Fruit fly (Drosophila melanogaster) whole organism, embryonic: Measurements from ENCODE around the gene Ist1.

Source experiments
- ATbp ChIP-seq: fragments of 200-800 bp; sonication (Bioruptor generic); optimal IDR thresholded peaks from 2 replicates; lab custom pipeline; 2017; ENCODE audit warnings: missing biosample characterization, mild to moderate bottlenecking, missing genetic modification characterization, missing genetic modification reagents
- Ada2b ChIP-seq: fragments of 200-800 bp; sonication (Bioruptor generic); IDR thresholded peaks from 2 replicates; pipeline ENCODE4 v1.3.6; 2022; ENCODE audit warnings: missing biosample characterization, missing genetic modification characterization
- Antp ChIP-seq: fragments of 200-800 bp; sonication (Bioruptor generic); optimal IDR thresholded peaks from 3 replicates; lab custom pipeline; 2016; ENCODE audit warnings: missing biosample characterization, missing genetic modification characterization
- Asciz ChIP-seq: fragments of 200-800 bp; sonication (Bioruptor generic); optimal IDR thresholded peaks from 2 replicates; lab custom pipeline; 2017; ENCODE audit warnings: missing biosample characterization, mild to moderate bottlenecking, missing genetic modification characterization, missing genetic modification reagents
- Atf3 ChIP-seq: fragments of 200-800 bp; sonication (Bioruptor generic); optimal IDR thresholded peaks from 3 replicates; lab custom pipeline; 2016; ENCODE audit warnings: missing biosample characterization, missing genetic modification characterization
- Blimp-1 ChIP-seq: fragments of 200-800 bp; sonication (Bioruptor generic); optimal IDR thresholded peaks from 3 replicates; lab custom pipeline; 2018; ENCODE audit warnings: missing biosample characterization, missing genetic modification characterization, mild to moderate bottlenecking, moderate library complexity, missing genetic modification reagents
- CG10366 ChIP-seq: fragments of 200-800 bp; sonication (Bioruptor generic); IDR thresholded peaks from 2 replicates; pipeline ENCODE4 v1.3.6; 2022; ENCODE audit warnings: missing biosample characterization, missing genetic modification characterization
- CG13287 ChIP-seq: fragments of 200-800 bp; sonication (Bioruptor generic); IDR thresholded peaks from 2 replicates; pipeline ENCODE4 v1.3.6; 2022; ENCODE audit warnings: missing biosample characterization, missing genetic modification characterization; ENCODE audit not compliant: partially characterized antibody
- CG13894 ChIP-seq: fragments of 200-800 bp; sonication (Bioruptor generic); optimal IDR thresholded peaks from 3 replicates; lab custom pipeline; 2018; ENCODE audit warnings: missing biosample characterization, mild to moderate bottlenecking, missing genetic modification characterization, moderate library complexity
- CG1529 ChIP-seq: fragments of 200-800 bp; sonication (Bioruptor generic); optimal IDR thresholded peaks from 3 replicates; lab custom pipeline; 2018; ENCODE audit warnings: missing biosample characterization, missing genetic modification characterization
- CG15479 ChIP-seq: fragments of 200-800 bp; sonication (Bioruptor generic); optimal IDR thresholded peaks from 3 replicates; lab custom pipeline; 2019; ENCODE audit warnings: missing biosample characterization, mild to moderate bottlenecking, missing genetic modification characterization, moderate library complexity
- CG15514 ChIP-seq: fragments of 200-800 bp; sonication (Bioruptor generic); optimal IDR thresholded peaks from 3 replicates; lab custom pipeline; 2017; ENCODE audit warnings: missing biosample characterization, missing genetic modification characterization, mild to moderate bottlenecking, moderate library complexity, missing genetic modification reagents
- CG17186 ChIP-seq: fragments of 200-800 bp; sonication (Bioruptor generic); optimal IDR thresholded peaks from 3 replicates; lab custom pipeline; 2017; ENCODE audit warnings: missing biosample characterization, missing genetic modification reagents, missing genetic modification characterization
- CG17385 ChIP-seq: fragments of 200-800 bp; sonication (Bioruptor generic); optimal IDR thresholded peaks from 3 replicates; lab custom pipeline; 2018; ENCODE audit warnings: missing biosample characterization, mild to moderate bottlenecking, missing genetic modification characterization
- CG17612 ChIP-seq: fragments of 200-800 bp; sonication (Bioruptor generic); IDR thresholded peaks from 2 replicates; pipeline ENCODE4 v1.3.6; 2022; ENCODE audit warnings: missing biosample characterization, missing genetic modification characterization
- CG17829 ChIP-seq: fragments of 200-800 bp; optimal IDR thresholded peaks from 2 replicates; lab custom pipeline; 2019; ENCODE audit warnings: missing biosample characterization, mild to moderate bottlenecking, missing genetic modification characterization, moderate library complexity
- CG2116 ChIP-seq: fragments of 200-800 bp; sonication (Bioruptor generic); optimal IDR thresholded peaks from 3 replicates; lab custom pipeline; 2018; ENCODE audit warnings: missing biosample characterization, mild to moderate bottlenecking, missing genetic modification characterization
- CG2678 ChIP-seq: fragments of 200-800 bp; sonication (Bioruptor generic); optimal IDR thresholded peaks from 3 replicates; lab custom pipeline; 2019; ENCODE audit warnings: missing biosample characterization, mild to moderate bottlenecking, missing genetic modification characterization, moderate library complexity
- CG30403 ChIP-seq: fragments of 200-800 bp; sonication (Bioruptor generic); optimal IDR thresholded peaks from 3 replicates; lab custom pipeline; 2016; ENCODE audit warnings: missing biosample characterization, missing genetic modification characterization
- CG4360 ChIP-seq: fragments of 200-800 bp; sonication (Bioruptor generic); IDR thresholded peaks from 2 replicates; pipeline ENCODE4 v1.3.6; 2022; ENCODE audit warnings: missing biosample characterization, missing genetic modification characterization
- CG5180 ChIP-seq: fragments of 200-800 bp; sonication (Bioruptor generic); optimal IDR thresholded peaks from 3 replicates; lab custom pipeline; 2017; ENCODE audit warnings: missing biosample characterization, missing genetic modification characterization, mild to moderate bottlenecking, moderate library complexity, missing genetic modification reagents
- CG6854 ChIP-seq: fragments of 200-800 bp; sonication (Bioruptor generic); optimal IDR thresholded peaks from 3 replicates; lab custom pipeline; 2017; ENCODE audit warnings: missing biosample characterization, mild to moderate bottlenecking, missing genetic modification characterization
- CG7357 ChIP-seq: fragments of 200-800 bp; sonication (Bioruptor generic); IDR thresholded peaks from 3 replicates; pipeline ENCODE4 v1.3.6; 2022; ENCODE audit warnings: missing biosample characterization, missing genetic modification characterization
- CG9817 ChIP-seq: fragments of 200-800 bp; sonication (Bioruptor generic); optimal IDR thresholded peaks from 2 replicates; lab custom pipeline; 2018; ENCODE audit warnings: missing biosample characterization, mild to moderate bottlenecking, missing genetic modification characterization, moderate library complexity
- CTCF ChIP-seq: fragments of 200-800 bp; sonication (Bioruptor generic); optimal IDR thresholded peaks from 2 replicates; lab custom pipeline; 2017; ENCODE audit warnings: missing biosample characterization, mild to moderate bottlenecking, missing genetic modification characterization, moderate library complexity
- CkIIα-i1 ChIP-seq: fragments of 200-800 bp; sonication (Bioruptor generic); IDR thresholded peaks from 2 replicates; pipeline ENCODE4 v1.3.6; 2022; ENCODE audit warnings: missing biosample characterization, missing genetic modification characterization
- D19A ChIP-seq: fragments of 200-800 bp; optimal IDR thresholded peaks from 3 replicates; lab custom pipeline; 2019; ENCODE audit warnings: missing biosample characterization, mild to moderate bottlenecking, missing genetic modification characterization, moderate library complexity
- Dip2 ChIP-seq: fragments of 200-800 bp; sonication (Bioruptor generic); IDR thresholded peaks from 2 replicates; pipeline ENCODE4 v1.3.6; 2022; ENCODE audit warnings: missing biosample characterization, missing genetic modification characterization
- Doc3 ChIP-seq: fragments of 200-800 bp; sonication (Bioruptor generic); IDR thresholded peaks from 3 replicates; pipeline ENCODE4 v1.3.6; 2022; ENCODE audit warnings: missing biosample characterization, missing genetic modification characterization; ENCODE audit not compliant: partially characterized antibody
- H2.0 ChIP-seq: fragments of 200-800 bp; sonication (Bioruptor generic); IDR thresholded peaks from 2 replicates; pipeline ENCODE4 v1.3.6; 2022; ENCODE audit warnings: missing biosample characterization, missing genetic modification characterization
- Lhr ChIP-seq: fragments of 200-800 bp; sonication (Bioruptor generic); optimal IDR thresholded peaks from 3 replicates; lab custom pipeline; 2017; ENCODE audit warnings: mild to moderate bottlenecking, missing biosample characterization, missing genetic modification reagents, missing genetic modification characterization
- Lim3 ChIP-seq: fragments of 200-800 bp; sonication (Bioruptor generic); IDR thresholded peaks from 2 replicates; pipeline ENCODE4 v1.3.6; 2022; ENCODE audit warnings: missing biosample characterization, missing genetic modification characterization
- MBD-R2 ChIP-seq: fragments of 200-800 bp; sonication (Bioruptor generic); IDR thresholded peaks from 2 replicates; pipeline ENCODE4 v1.3.6; 2022; ENCODE audit warnings: missing biosample characterization, missing genetic modification characterization
- Myb ChIP-seq: fragments of 200-800 bp; sonication (Bioruptor generic); optimal IDR thresholded peaks from 2 replicates; lab custom pipeline; 2016; ENCODE audit warnings: missing biosample characterization, missing genetic modification characterization
- NC2α ChIP-seq: fragments of 200-800 bp; sonication (Bioruptor generic); optimal IDR thresholded peaks from 2 replicates; lab custom pipeline; 2016; ENCODE audit warnings: missing biosample characterization, missing genetic modification characterization
- Rfx ChIP-seq: fragments of 200-800 bp; sonication (Bioruptor generic); IDR thresholded peaks from 2 replicates; pipeline ENCODE4 v1.3.6; 2022; ENCODE audit warnings: missing biosample characterization, missing genetic modification characterization
- Side ChIP-seq: fragments of 200-800 bp; sonication (Bioruptor generic); optimal IDR thresholded peaks from 2 replicates; lab custom pipeline; 2016; ENCODE audit warnings: missing biosample characterization, missing genetic modification characterization
- Stat92E ChIP-seq, 3 experiments: fragments of >200 bp in 2 of 3; fragments of 200-800 bp in 1 of 3; sonication (Bioruptor generic) in 1 of 3; optimal IDR thresholded peaks; 2 replicates each; lab custom pipeline; 2017 to 2019; ENCODE audit warnings: missing biosample characterization in 3 of 3, missing genetic modification characterization in 3 of 3, mild to moderate bottlenecking in 1 of 3, moderate library complexity in 1 of 3
- Tbp ChIP-seq: fragments of >200 bp; optimal IDR thresholded peaks from 2 replicates; lab custom pipeline; 2018; ENCODE audit warnings: missing biosample characterization, missing genetic modification characterization
- Xbp1 ChIP-seq: fragments of 200-800 bp; sonication (Bioruptor generic); optimal IDR thresholded peaks from 3 replicates; lab custom pipeline; 2016; ENCODE audit warnings: missing biosample characterization, mild to moderate bottlenecking, missing genetic modification characterization
- YL-1 ChIP-seq: fragments of 200-800 bp; sonication (Bioruptor generic); optimal IDR thresholded peaks from 3 replicates; lab custom pipeline; 2017; ENCODE audit warnings: missing biosample characterization, mild to moderate bottlenecking, missing genetic modification characterization
- bcd ChIP-seq: fragments of 200-800 bp; sonication (Bioruptor generic); optimal IDR thresholded peaks from 2 replicates; lab custom pipeline; 2017; ENCODE audit warnings: missing biosample characterization, mild to moderate bottlenecking, missing genetic modification characterization
- chn ChIP-seq: fragments of 200-800 bp; sonication (Bioruptor generic); optimal IDR thresholded peaks from 2 replicates; lab custom pipeline; 2016; ENCODE audit warnings: missing biosample characterization, missing genetic modification characterization
- dm ChIP-seq: fragments of 200-800 bp; sonication (Bioruptor generic); optimal IDR thresholded peaks from 3 replicates; lab custom pipeline; 2016; ENCODE audit warnings: missing biosample characterization, missing genetic modification characterization
- ftz-f1 ChIP-seq: fragments of 200-800 bp; sonication (Bioruptor generic); optimal IDR thresholded peaks from 2 replicates; lab custom pipeline; 2016; ENCODE audit warnings: missing biosample characterization, missing genetic modification characterization
- gcm ChIP-seq: fragments of 200-800 bp; sonication (Bioruptor generic); optimal IDR thresholded peaks from 2 replicates; lab custom pipeline; 2019; ENCODE audit warnings: missing biosample characterization, mild to moderate bottlenecking, missing genetic modification characterization, moderate library complexity
- gcm2 ChIP-seq: fragments of 200-800 bp; sonication (Bioruptor generic); optimal IDR thresholded peaks from 2 replicates; lab custom pipeline; 2016; ENCODE audit warnings: missing biosample characterization, missing genetic modification characterization
- sim ChIP-seq: fragments of 200-800 bp; sonication (Bioruptor generic); IDR thresholded peaks from 2 replicates; pipeline ENCODE4 v1.3.6; 2022; ENCODE audit warnings: missing biosample characterization, missing genetic modification characterization
- sima ChIP-seq: fragments of 200-800 bp; sonication (Bioruptor generic); optimal IDR thresholded peaks from 2 replicates; lab custom pipeline; 2016; ENCODE audit warnings: missing biosample characterization, missing genetic modification characterization
- sug ChIP-seq: fragments of 200-800 bp; optimal IDR thresholded peaks from 2 replicates; lab custom pipeline; 2019; ENCODE audit warnings: missing biosample characterization, mild to moderate bottlenecking, missing genetic modification characterization, moderate library complexity
- vnd ChIP-seq: fragments of 200-800 bp; sonication (Bioruptor generic); IDR thresholded peaks from 3 replicates; pipeline ENCODE4 v1.3.6; 2022; ENCODE audit warnings: missing biosample characterization, missing genetic modification characterization; ENCODE audit not compliant: partially characterized antibody
- zfh2 ChIP-seq: fragments of 200-800 bp; sonication (Bioruptor generic); optimal IDR thresholded peaks from 2 replicates; lab custom pipeline; 2016; ENCODE audit warnings: missing biosample characterization, missing genetic modification characterization

The Ist1 gene

DNA sequence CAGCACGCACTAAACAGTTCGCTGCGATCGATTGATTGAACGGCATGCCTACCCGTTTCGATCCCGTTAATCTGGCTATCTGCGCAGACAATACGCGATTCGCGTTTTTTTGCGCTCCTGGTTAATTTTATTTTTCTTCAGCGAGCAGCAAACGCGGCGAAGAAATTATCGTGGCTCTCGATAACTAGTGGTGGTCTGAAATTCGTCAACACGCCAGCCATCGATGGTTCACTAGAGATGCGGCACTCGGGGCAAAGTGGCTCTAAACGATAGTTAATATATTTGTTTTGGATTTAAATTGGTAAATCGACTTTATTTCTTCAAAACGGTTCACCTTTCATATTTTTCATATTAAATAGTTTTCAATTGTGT, 13.3 kb downstream of the Ist1 start, which contains the start of gene dikar (continued):
- TF ChIP-seq Lhr (GFP tag; lab: Kevin White, UChicago) (no peak), gcm (GFP tag; lab: Kevin White, UChicago) (no peak), Myb (GFP tag; lab: Kevin White, UChicago) (no peak), CG13287 (GFP tag; lab: Robert Waterston, UW) (peak; percentile 73), sima (no peak), CG1529 (GFP tag; lab: Kevin White, UChicago) (no peak), CG17829 (tag; lab: Kevin White, UChicago) (peak; percentile 47), ftz-f1 (GFP tag; lab: Kevin White, UChicago) (no peak), sim (no peak), YL-1 (GFP tag; lab: Kevin White, UChicago) (no peak), bcd (GFP tag; lab: Kevin White, UChicago) (peak; percentile 41), Tbp (GFP tag; lab: Kevin White, UChicago) (no peak), Blimp-1 (GFP tag; lab: Kevin White, UChicago) (no peak), Rfx (GFP tag; lab: Robert Waterston, UW) (peak; percentile 88), Side (GFP tag; lab: Kevin White, UChicago) (no peak), CG4360 (GFP tag; lab: Robert Waterston, UW) (no peak), CG6854 (GFP tag; lab: Kevin White, UChicago) (no peak), ATbp (no peak), Xbp1 (GFP tag; lab: Kevin White, UChicago) (peak; percentile 65), zfh2 (peak; percentile 58), CG5180 (GFP tag; lab: Kevin White, UChicago) (no peak), Atf3 (GFP tag; lab: Kevin White, UChicago) (peak; percentile 19), vnd (GFP tag; lab: Robert Waterston, UW) (peak; percentile 86), CG17186 (GFP tag; lab: Kevin White, UChicago) (no peak), chn (GFP tag; lab: Kevin White, UChicago) (peak; percentile 43), CG17385 (GFP tag; lab: Kevin White, UChicago) (no peak), gcm2 (GFP tag; lab: Kevin White, UChicago) (no peak), Dip2 (no peak), dm (GFP tag; lab: Kevin White, UChicago) (no peak), sug (tag; lab: Kevin White, UChicago) (peak; percentile 48), D19A (tag; lab: Kevin White, UChicago) (no peak), Lim3 (GFP tag; lab: Robert Waterston, UW) (no peak), Asciz (peak; percentile 44), CG10366 (GFP tag; lab: Robert Waterston, UW) (peak; percentile 70), NC2α (GFP tag; lab: Kevin White, UChicago) (no peak), CG15479 (no peak), CG2678 (tag; lab: Kevin White, UChicago) (no peak), Stat92E (GFP tag; optimal IDR thresholded peaks at IDR 0.05; lab: Kevin White, UChicago) (peak in 1 of 3 experiments; percentile 20), CG17612 (GFP tag; lab: Robert Waterston, UW) (no peak), CG15514 (GFP tag; lab: Kevin White, UChicago) (peak; percentile 26), CG7357 (GFP tag; lab: Robert Waterston, UW) (no peak), MBD-R2 (GFP tag; lab: Robert Waterston, UW) (peak; percentile 34; the same call in 1 of the 2 replicates), Ada2b (0 out of 2 replicates have a peak, but pooled peaks have one; percentile 31), CkIIα-i1 (GFP tag; lab: Robert Waterston, UW) (no peak), CG30403 (GFP tag; lab: Kevin White, UChicago) (peak; percentile 71), CG9817 (tag; lab: Kevin White, UChicago) (peak; percentile 73), CG2116 (GFP tag; lab: Kevin White, UChicago) (no peak), Antp (GFP tag; lab: Kevin White, UChicago) (peak; percentile 63), CG13894 (no peak), Doc3 (GFP tag; lab: Robert Waterston, UW) (peak; percentile 64), H2.0 (GFP tag; lab: Robert Waterston, UW) (peak; percentile 56; the same call in 1 of the 2 replicates), CTCF (GFP tag; lab: Kevin White, UChicago) (no peak)
